Worm (Caenorhabditis elegans) whole organism, mixed stage, embryonic: Measurements from ENCODE around the gene drap-1.

ENCODE experiments used
- M03D4.4 ChIP-seq: sonication (generic microtip); optimal IDR thresholded peaks from 2 replicates; lab custom pipeline; 2017; ENCODE audit warnings: mild to moderate bottlenecking, missing genetic modification characterization, missing compliant biosample characterization
- bed-3 ChIP-seq: fragments of 200-800 bp; sonication (Bioruptor generic); optimal IDR thresholded peaks from 3 replicates; lab custom pipeline; 2018; ENCODE audit warnings: mild to moderate bottlenecking, missing genetic modification characterization, moderate library complexity, missing compliant biosample characterization
- blmp-1 ChIP-seq: fragments of 150-350 bp; optimal IDR thresholded peaks from 2 replicates; lab custom pipeline; 2014; ENCODE audit warnings: missing biosample characterization, missing genetic modification characterization
- ceh-39 ChIP-seq: fragments of 150-350 bp; optimal IDR thresholded peaks from 2 replicates; lab custom pipeline; 2014; ENCODE audit warnings: missing biosample characterization, missing genetic modification characterization
- ceh-43 ChIP-seq: fragments of 200-800 bp; sonication (Bioruptor generic); optimal IDR thresholded peaks from 2 replicates; lab custom pipeline; 2018; ENCODE audit warnings: mild to moderate bottlenecking, missing genetic modification characterization, moderate library complexity, missing compliant biosample characterization
- ceh-83 ChIP-seq: fragments of 200-800 bp; sonication (Bioruptor generic); optimal IDR thresholded peaks from 2 replicates; lab custom pipeline; 2018; ENCODE audit warnings: mild to moderate bottlenecking, missing genetic modification characterization, missing compliant biosample characterization
- ces-1 ChIP-seq: fragments of 150-350 bp; optimal IDR thresholded peaks from 2 replicates; lab custom pipeline; 2014; ENCODE audit warnings: missing biosample characterization, missing genetic modification reagents, missing genetic modification characterization
- cnd-1 ChIP-seq: fragments of 200-800 bp; sonication (Bioruptor generic); optimal IDR thresholded peaks from 2 replicates; lab custom pipeline; 2018; ENCODE audit warnings: mild to moderate bottlenecking, missing genetic modification characterization, missing compliant biosample characterization
- drap-1 ChIP-seq: fragments of 200-800 bp; sonication (Bioruptor generic); optimal IDR thresholded peaks from 3 replicates; lab custom pipeline; 2018; ENCODE audit warnings: mild to moderate bottlenecking, missing genetic modification characterization, missing compliant biosample characterization
- elt-1 ChIP-seq: sonication (generic microtip); optimal IDR thresholded peaks from 2 replicates; lab custom pipeline; 2017; ENCODE audit warnings: missing genetic modification characterization, mild to moderate bottlenecking, missing compliant biosample characterization, antibody characterized with exemption, moderate library complexity, borderline replicate concordance; ENCODE audit not compliant: insufficient read depth
- elt-3 ChIP-seq: fragments of 150-350 bp; optimal IDR thresholded peaks from 2 replicates; lab custom pipeline; 2014; ENCODE audit warnings: missing biosample characterization, missing genetic modification characterization
- flh-1 ChIP-seq: fragments of 200-800 bp; sonication (Bioruptor generic); optimal IDR thresholded peaks from 2 replicates; lab custom pipeline; 2018; ENCODE audit warnings: mild to moderate bottlenecking, missing genetic modification characterization, moderate library complexity, missing compliant biosample characterization
- ham-2 ChIP-seq: fragments of 200-800 bp; sonication (Bioruptor generic); optimal IDR thresholded peaks from 2 replicates; lab custom pipeline; 2018; ENCODE audit warnings: mild to moderate bottlenecking, missing genetic modification characterization, missing compliant biosample characterization
- hlh-1 ChIP-seq: fragments of 150-350 bp; optimal IDR thresholded peaks from 2 replicates; lab custom pipeline; 2014; ENCODE audit warnings: missing biosample characterization, missing genetic modification reagents, missing genetic modification characterization
- lin-13 ChIP-seq: fragments of 150-350 bp; optimal IDR thresholded peaks from 2 replicates; lab custom pipeline; 2014; ENCODE audit warnings: missing biosample characterization, missing genetic modification characterization
- lin-32 ChIP-seq: fragments of 200-800 bp; sonication (Bioruptor generic); optimal IDR thresholded peaks from 2 replicates; lab custom pipeline; 2018; ENCODE audit warnings: mild to moderate bottlenecking, missing genetic modification characterization, missing compliant biosample characterization
- lsy-2 ChIP-seq: fragments of 150-350 bp; optimal IDR thresholded peaks from 2 replicates; lab custom pipeline; 2014; ENCODE audit warnings: missing biosample characterization, missing genetic modification characterization
- mab-5 ChIP-seq: fragments of 150-350 bp; optimal IDR thresholded peaks from 2 replicates; lab custom pipeline; 2014; ENCODE audit warnings: missing biosample characterization, missing genetic modification characterization
- mep-1 ChIP-seq: fragments of 150-350 bp; optimal IDR thresholded peaks from 2 replicates; lab custom pipeline; 2017; ENCODE audit warnings: missing biosample characterization, missing genetic modification reagents, missing genetic modification characterization, inconsistent platforms
- mls-2 ChIP-seq: sonication (generic microtip); optimal IDR thresholded peaks from 2 replicates; lab custom pipeline; 2016; ENCODE audit warnings: mild to moderate bottlenecking, missing genetic modification characterization, moderate library complexity, missing compliant biosample characterization
- nhr-12 ChIP-seq: fragments of 150-350 bp; optimal IDR thresholded peaks from 2 replicates; lab custom pipeline; 2014; ENCODE audit warnings: missing biosample characterization, missing genetic modification characterization
- nhr-237 ChIP-seq: fragments of 150-350 bp; optimal IDR thresholded peaks from 2 replicates; lab custom pipeline; 2014; ENCODE audit warnings: missing biosample characterization, missing genetic modification characterization
- nhr-28 ChIP-seq: fragments of 150-350 bp; optimal IDR thresholded peaks from 2 replicates; lab custom pipeline; 2014; ENCODE audit warnings: missing biosample characterization, missing genetic modification characterization
- nhr-76 ChIP-seq: sonication (generic microtip); optimal IDR thresholded peaks from 2 replicates; lab custom pipeline; 2017; ENCODE audit warnings: missing biosample characterization, missing genetic modification characterization
- pha-4 ChIP-seq: fragments of 150-350 bp; optimal IDR thresholded peaks from 2 replicates; lab custom pipeline; 2018; ENCODE audit warnings: missing biosample characterization, missing genetic modification reagents, missing genetic modification characterization
- sptf-1 ChIP-seq: sonication (generic microtip); optimal IDR thresholded peaks from 2 replicates; lab custom pipeline; 2017; ENCODE audit warnings: mild to moderate bottlenecking, missing genetic modification characterization, moderate library complexity, missing compliant biosample characterization
- tbx-8 ChIP-seq: fragments of 200-800 bp; sonication (Bioruptor generic); optimal IDR thresholded peaks from 2 replicates; lab custom pipeline; 2018; ENCODE audit warnings: mild to moderate bottlenecking, missing genetic modification characterization, moderate library complexity, missing compliant biosample characterization
- unc-39 ChIP-seq: fragments of 150-350 bp; optimal IDR thresholded peaks from 2 replicates; lab custom pipeline; 2014; ENCODE audit warnings: missing biosample characterization, missing genetic modification characterization
- unc-62 ChIP-seq: fragments of 150-350 bp; optimal IDR thresholded peaks from 2 replicates; lab custom pipeline; 2014; ENCODE audit warnings: missing biosample characterization, missing genetic modification reagents, missing genetic modification characterization
- zip-8 ChIP-seq: fragments of 150-350 bp; optimal IDR thresholded peaks from 2 replicates; lab custom pipeline; 2014; ENCODE audit warnings: missing biosample characterization, missing genetic modification characterization

drap-1 gene

DNA sequence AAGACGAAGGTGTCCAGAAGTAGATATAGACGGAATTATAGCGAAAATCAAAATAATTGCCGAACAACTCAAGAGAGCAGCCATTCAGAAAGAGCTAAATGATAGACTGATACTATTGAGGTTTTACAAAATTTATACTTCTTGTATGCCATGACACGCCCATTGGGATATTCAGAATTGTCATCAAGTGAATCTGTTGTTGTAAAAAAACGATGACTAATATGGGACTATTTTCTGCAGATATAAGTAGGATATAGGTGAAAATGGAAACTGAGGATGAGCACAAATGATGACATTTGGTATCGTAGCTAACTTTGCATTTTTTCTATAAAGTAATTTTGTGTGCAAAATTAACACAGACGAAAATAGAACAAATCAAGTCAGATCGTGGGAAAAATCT lies 25.8 kb downstream of the drap-1 start, which contains the start of gene F58E6.8:
Gene F58E6.8, minus strand, starts transcription at position 101 of the 400 bp plus-strand sequence.
- TF ChIP-seq drap-1, result no peak
- TF ChIP-seq nhr-76, result no peak
- no peak for TF ChIP-seq ceh-39 (tag; lab: Kevin White, UChicago)
- no peak for TF ChIP-seq lin-13 (tag; lab: Kevin White, UChicago)
- TF ChIP-seq nhr-12 (tag; lab: Kevin White, UChicago), result no peak
- no peak for TF ChIP-seq pha-4 (tag; lab: Kevin White, UChicago)
- no peak for TF ChIP-seq mls-2
- TF ChIP-seq ces-1 (GFP tag; lab: Kevin White, UChicago), result no peak
- TF ChIP-seq mep-1 (tag; lab: Kevin White, UChicago), result no peak
- TF ChIP-seq bed-3, result no peak
- TF ChIP-seq hlh-1 (tag; lab: Kevin White, UChicago), result no peak
- TF ChIP-seq nhr-237 (tag; lab: Kevin White, UChicago), result no peak
- no peak for TF ChIP-seq ceh-83 (GFP tag; lab: Kevin White, UChicago)
- TF ChIP-seq nhr-28 (tag; lab: Kevin White, UChicago), result no peak
- TF ChIP-seq unc-62 (GFP tag; lab: Kevin White, UChicago), result no peak
- no peak for TF ChIP-seq blmp-1 (tag; lab: Kevin White, UChicago)
- no peak for TF ChIP-seq M03D4.4

DNA sequence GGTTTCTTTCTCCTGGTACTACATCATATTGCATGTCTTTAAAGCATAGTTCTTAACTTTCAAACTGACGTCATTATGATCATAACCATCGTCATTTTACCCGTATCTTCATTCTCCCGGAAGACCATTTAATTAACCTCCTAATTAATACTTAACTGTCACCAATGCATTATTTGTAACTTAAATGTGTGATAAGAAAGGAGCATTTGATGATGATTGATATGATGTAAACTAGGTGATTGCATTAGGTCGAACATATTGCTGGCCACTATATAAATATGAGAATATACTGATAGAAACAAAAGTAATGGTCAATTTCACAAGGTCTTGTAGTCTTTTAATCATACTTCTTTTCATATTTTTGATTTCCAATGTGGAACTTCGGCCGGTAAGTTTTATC lies 26.3 kb downstream of the drap-1 start, which contains the start of gene hrg-3:
Gene hrg-3, plus strand, starts transcription at position 227 of the 400 bp plus-strand sequence.
- no peak for TF ChIP-seq ceh-39 (tag; lab: Kevin White, UChicago)
- no peak for TF ChIP-seq nhr-237 (tag; lab: Kevin White, UChicago)
- TF ChIP-seq zip-8, result no peak
- TF ChIP-seq flh-1 (GFP tag; lab: Kevin White, UChicago), result no peak
- TF ChIP-seq ces-1 (GFP tag; lab: Kevin White, UChicago), result no peak
- TF ChIP-seq tbx-8 (GFP tag; lab: Kevin White, UChicago), result no peak
- TF ChIP-seq lsy-2, result no peak
- TF ChIP-seq hlh-1 (tag; lab: Kevin White, UChicago), result no peak
- no peak for TF ChIP-seq unc-39 (tag; lab: Kevin White, UChicago)
- TF ChIP-seq ceh-43 (GFP tag; lab: Kevin White, UChicago), result no peak
- TF ChIP-seq lin-13 (tag; lab: Kevin White, UChicago), result no peak
- no peak for TF ChIP-seq ham-2 (GFP tag; lab: Kevin White, UChicago)
- no peak for TF ChIP-seq elt-3
- no peak for TF ChIP-seq mab-5 (tag; lab: Kevin White, UChicago)

DNA sequence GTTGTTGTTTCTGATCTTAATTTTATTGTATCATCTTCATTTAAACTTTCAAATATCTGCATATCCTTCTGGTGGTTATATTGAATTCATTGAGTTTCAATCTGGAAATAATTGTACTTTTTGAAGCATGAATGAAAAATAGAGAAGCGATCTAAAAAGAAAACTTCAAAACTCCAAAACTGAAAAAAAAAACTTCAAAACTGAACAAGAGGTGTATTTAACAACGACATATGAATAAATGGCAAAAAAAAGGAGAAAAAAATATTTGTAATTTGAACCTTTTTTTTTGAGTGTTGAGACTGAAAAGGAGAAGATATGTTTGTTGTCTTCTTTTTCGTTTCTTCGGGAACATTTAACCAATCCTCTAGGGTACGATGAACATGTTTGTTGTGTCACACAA lies 28.0 kb downstream of the drap-1 start, which contains the start of gene F58E6.11:
Gene F58E6.11, minus strand, starts transcription at position 101 of the 400 bp plus-strand sequence.
- TF ChIP-seq elt-1 (tag; lab: Kevin White, UChicago) (no peak), hlh-1 (tag; lab: Kevin White, UChicago) (no peak), unc-62 (GFP tag; lab: Kevin White, UChicago) (no peak), bed-3 (no peak), lin-32 (GFP tag; lab: Kevin White, UChicago) (no peak), ham-2 (GFP tag; lab: Kevin White, UChicago) (no peak), ceh-83 (GFP tag; lab: Kevin White, UChicago) (no peak), lin-13 (tag; lab: Kevin White, UChicago) (no peak), ceh-39 (tag; lab: Kevin White, UChicago) (no peak), zip-8 (no peak), mab-5 (tag; lab: Kevin White, UChicago) (no peak), sptf-1 (tag; lab: Kevin White, UChicago) (no peak), mep-1 (tag; lab: Kevin White, UChicago) (no peak), cnd-1 (tag; lab: Kevin White, UChicago) (no peak), pha-4 (tag; lab: Kevin White, UChicago) (no peak), nhr-76 (no peak)

DNA sequence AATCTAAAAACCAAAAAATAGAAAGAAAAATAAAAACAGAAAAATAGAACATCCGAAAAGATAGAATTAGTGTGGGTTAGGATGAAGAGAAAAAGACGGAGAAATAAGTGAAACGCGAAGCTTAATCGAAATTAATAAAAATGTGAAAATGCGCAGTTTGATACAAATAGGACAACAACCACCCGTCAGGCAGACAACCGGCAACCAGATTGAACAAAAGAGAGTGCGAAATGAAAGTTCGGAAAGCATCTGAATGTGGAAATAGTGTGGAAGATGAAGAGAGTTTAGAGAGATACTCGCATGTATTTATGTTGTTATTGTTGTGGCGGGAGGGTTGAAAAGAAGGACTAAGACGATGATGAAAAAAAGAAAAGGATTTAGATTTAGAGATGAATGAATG lies 28.5 kb downstream of the drap-1 start:
- TF ChIP-seq nhr-28 (tag; lab: Kevin White, UChicago), result no peak
- peak; percentile 74 for TF ChIP-seq blmp-1 (tag; lab: Kevin White, UChicago)

DNA sequence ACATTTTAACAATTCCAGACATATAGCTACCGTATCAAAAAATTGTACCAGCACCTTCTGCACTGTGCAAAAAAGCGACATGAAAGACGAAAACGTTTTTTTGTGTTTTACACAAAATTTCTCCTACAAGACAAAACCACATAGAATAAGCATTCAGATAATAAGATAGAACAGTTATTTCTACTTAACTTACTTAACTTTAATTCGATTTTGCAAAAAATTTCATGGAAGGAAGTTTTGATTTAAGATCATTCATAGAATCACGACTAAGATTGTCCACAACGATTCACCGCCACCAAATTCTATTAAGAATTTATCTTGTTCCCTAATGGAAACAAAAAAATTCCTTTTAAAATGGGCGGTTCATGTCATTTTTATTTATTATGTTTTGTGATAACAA lies 33.9 kb downstream of the drap-1 start:
- TF ChIP-seq nhr-237 (tag; lab: Kevin White, UChicago) (no peak), ces-1 (GFP tag; lab: Kevin White, UChicago) (peak; percentile 94)
